Worm (Caenorhabditis elegans): ENCODE results near the gene cutl-11.

Gene cutl-11

DNA sequence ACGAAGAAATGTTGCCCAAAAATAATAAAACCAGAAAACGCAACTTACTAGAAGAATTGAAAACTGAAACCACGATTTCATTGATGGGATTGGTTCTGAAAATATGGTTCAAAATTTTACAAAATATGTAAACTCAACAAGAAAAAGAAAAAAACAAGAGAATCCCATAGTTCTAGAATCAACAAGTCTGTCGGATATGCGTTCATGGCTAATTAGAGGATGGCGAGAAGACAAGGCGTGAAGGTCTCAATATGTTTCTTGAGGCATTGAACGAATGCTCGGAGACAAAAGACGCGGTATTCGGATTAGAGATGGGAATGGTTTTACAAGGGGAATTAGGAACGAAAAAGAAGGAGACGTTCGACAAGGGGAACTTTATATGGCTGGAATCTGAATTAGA lies at the start of gene cutl-11:
Gene cutl-11 (minus strand): TSS at position 101 of the 400 bp plus-strand sequence.
- TF ChIP-seq klf-2 (GFP tag; conservative IDR thresholded peaks at IDR 0.05) (no peak), cog-1 (tag; optimal IDR thresholded peaks at IDR 0.05) (no peak), ztf-23 (GFP tag; IDR thresholded peaks at IDR 0.05) (no peak), flt-1 (GFP tag; IDR thresholded peaks at IDR 0.05) (no peak), tab-1 (GFP tag; IDR thresholded peaks at IDR 0.05) (no peak), ztf-29 (GFP tag; IDR thresholded peaks at IDR 0.05) (no peak)

ce11 chrX:11700263-11700662 lies 49.6 kb upstream of the cutl-11 start, which contains the start of gene C44C10.15:
Gene C44C10.15, minus strand, starts transcription at chrX:11700363.
- TF ChIP-seq cog-1 (tag; optimal IDR thresholded peaks at IDR 0.05) (no peak), ztf-23 (GFP tag; IDR thresholded peaks at IDR 0.05) (no peak), tab-1 (GFP tag; IDR thresholded peaks at IDR 0.05) (no peak), med-1 (GFP tag; optimal IDR thresholded peaks at IDR 0.05; ENCODE audit: insufficient read depth) (no peak), klf-2 (GFP tag; conservative IDR thresholded peaks at IDR 0.05) (no peak), T22C8.4 (GFP tag; IDR thresholded peaks at IDR 0.05) (no peak), ref-1 (GFP tag; conservative IDR thresholded peaks at IDR 0.05) (no peak), flt-1 (GFP tag; IDR thresholded peaks at IDR 0.05) (no peak), ztf-29 (GFP tag; IDR thresholded peaks at IDR 0.05) (no peak)

ce11 chrX:11696696-11697095 lies 46.0 kb upstream of the cutl-11 start, which contains the start of gene C44C10.12:
Gene C44C10.12, plus strand, starts transcription at chrX:11696996.
- TF ChIP-seq T22C8.4 (GFP tag; IDR thresholded peaks at IDR 0.05) (no peak), tab-1 (GFP tag; IDR thresholded peaks at IDR 0.05) (no peak), ref-1 (GFP tag; conservative IDR thresholded peaks at IDR 0.05) (no peak), klf-2 (GFP tag; conservative IDR thresholded peaks at IDR 0.05) (no peak), flt-1 (GFP tag; IDR thresholded peaks at IDR 0.05) (no peak), ztf-23 (GFP tag; IDR thresholded peaks at IDR 0.05) (no peak), ztf-29 (GFP tag; IDR thresholded peaks at IDR 0.05) (no peak), med-1 (GFP tag; optimal IDR thresholded peaks at IDR 0.05; ENCODE audit: insufficient read depth) (no peak), cog-1 (tag; optimal IDR thresholded peaks at IDR 0.05) (no peak)

DNA sequence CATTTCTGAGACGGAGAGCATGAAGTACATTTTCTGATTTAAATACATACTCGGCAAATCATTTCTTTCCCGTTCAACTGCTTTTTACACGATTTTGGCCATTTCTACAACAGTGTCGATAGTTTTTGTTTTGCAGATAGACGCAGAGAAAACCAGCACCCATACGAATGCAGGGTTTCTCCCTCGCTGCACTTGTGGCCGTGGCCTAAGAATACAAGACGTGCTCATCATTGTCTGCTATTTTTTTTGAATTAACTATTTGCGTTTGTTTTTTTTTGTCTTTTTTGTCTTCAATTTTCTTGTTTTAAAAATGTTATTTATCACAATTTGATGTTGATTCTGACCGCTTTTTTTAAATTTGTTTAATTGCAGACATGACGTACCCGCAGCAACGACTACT lies 42.4 kb upstream of the cutl-11 start, which contains the start of gene smcl-1:
Gene smcl-1 (plus strand): TSS at position 373 of the 400 bp plus-strand sequence.
- TF ChIP-seq cog-1 (tag; optimal IDR thresholded peaks at IDR 0.05) (peak; percentile 16), ztf-29 (GFP tag; IDR thresholded peaks at IDR 0.05) (no peak)

DNA sequence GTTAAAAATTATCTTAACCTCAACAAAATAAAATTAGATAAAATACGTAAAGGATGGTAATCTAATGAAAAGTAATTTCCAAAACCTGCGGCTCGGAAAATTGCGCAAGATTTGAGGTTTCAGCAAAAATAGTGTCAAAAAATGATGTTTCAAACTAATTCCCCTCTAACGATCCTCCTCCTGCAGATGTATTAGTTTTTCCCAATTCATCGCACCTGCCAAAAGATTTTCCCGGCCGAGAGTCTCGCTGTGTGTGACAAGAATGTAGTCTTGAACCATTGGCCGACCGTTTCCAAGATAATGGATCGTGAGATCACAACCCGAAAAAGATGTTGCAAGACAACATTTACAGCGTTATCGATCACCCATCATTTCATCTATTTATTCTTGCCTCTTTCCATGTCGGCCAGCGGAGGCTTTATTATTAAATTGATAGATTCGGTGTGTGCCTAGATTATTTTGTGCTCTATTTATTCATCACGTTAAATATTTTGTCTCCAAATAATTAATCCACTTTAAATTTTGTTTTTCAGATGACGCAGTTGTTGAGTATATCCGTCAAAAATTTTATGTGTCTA lies 39.5 kb upstream of the cutl-11 start, which contains the start of the genes C44C10.10 and C44C10.5:
Gene C44C10.10 (plus strand): TSS at position 301 of the 578 bp plus-strand sequence.
Gene C44C10.5 (plus strand): TSS at position 528 of the 578 bp plus-strand sequence.
- TF ChIP-seq tab-1 (GFP tag; IDR thresholded peaks at IDR 0.05) (no peak), cog-1 (tag; optimal IDR thresholded peaks at IDR 0.05) (no peak), klf-2 (GFP tag; conservative IDR thresholded peaks at IDR 0.05) (no peak), ref-1 (GFP tag; conservative IDR thresholded peaks at IDR 0.05) (no peak), ztf-29 (GFP tag; IDR thresholded peaks at IDR 0.05) (no peak), ztf-23 (GFP tag; IDR thresholded peaks at IDR 0.05) (no peak), med-1 (GFP tag; optimal IDR thresholded peaks at IDR 0.05; ENCODE audit: insufficient read depth) (no peak), T22C8.4 (GFP tag; IDR thresholded peaks at IDR 0.05) (no peak), flt-1 (GFP tag; IDR thresholded peaks at IDR 0.05) (no peak)

DNA sequence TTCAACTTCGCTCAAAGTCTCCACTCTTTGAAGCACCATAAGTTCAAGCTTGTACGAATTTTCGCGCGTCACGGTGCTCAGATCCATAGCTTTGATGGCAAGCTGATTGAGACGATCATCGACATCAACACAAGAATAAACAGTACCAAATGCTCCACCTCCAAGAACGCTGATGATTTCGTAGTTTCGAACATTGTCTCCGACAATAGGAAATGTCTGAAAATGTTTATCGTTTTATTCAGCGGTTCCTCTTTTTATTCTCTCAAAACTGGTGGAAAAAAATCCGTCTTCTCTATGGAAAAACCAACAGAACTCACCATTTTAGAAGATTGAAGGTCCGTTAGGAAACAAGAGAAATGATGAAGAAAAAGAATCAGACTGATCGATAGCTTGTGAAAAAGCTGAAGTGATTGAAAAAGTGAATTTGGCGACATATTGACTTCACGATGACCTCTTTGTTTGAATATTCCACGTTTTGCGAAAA lies 37.2 kb upstream of the cutl-11 start, which contains the start of gene C44C10.7:
Gene C44C10.7 (minus strand): TSS at position 434 of the 484 bp plus-strand sequence.
- TF ChIP-seq cog-1 (tag; optimal IDR thresholded peaks at IDR 0.05) (no peak), T22C8.4 (GFP tag; IDR thresholded peaks at IDR 0.05) (no peak), flt-1 (GFP tag; IDR thresholded peaks at IDR 0.05) (no peak), tab-1 (GFP tag; IDR thresholded peaks at IDR 0.05) (no peak), med-1 (GFP tag; optimal IDR thresholded peaks at IDR 0.05; ENCODE audit: insufficient read depth) (no peak), ztf-29 (GFP tag; IDR thresholded peaks at IDR 0.05) (no peak), ref-1 (GFP tag; conservative IDR thresholded peaks at IDR 0.05) (no peak), klf-2 (GFP tag; conservative IDR thresholded peaks at IDR 0.05) (no peak), ztf-23 (GFP tag; IDR thresholded peaks at IDR 0.05) (no peak)

- TF ChIP-seq ref-1 (GFP tag; conservative IDR thresholded peaks at IDR 0.05), result no peak
- no peak for TF ChIP-seq T22C8.4 (GFP tag; IDR thresholded peaks at IDR 0.05)
- no peak for TF ChIP-seq flt-1 (GFP tag; IDR thresholded peaks at IDR 0.05)
- TF ChIP-seq cog-1 (tag; optimal IDR thresholded peaks at IDR 0.05), result no peak
- no peak for TF ChIP-seq ztf-29 (GFP tag; IDR thresholded peaks at IDR 0.05)
- TF ChIP-seq klf-2 (GFP tag; conservative IDR thresholded peaks at IDR 0.05), result no peak
- no peak for TF ChIP-seq med-1 (GFP tag; optimal IDR thresholded peaks at IDR 0.05; ENCODE audit: insufficient read depth)
- TF ChIP-seq ztf-23 (GFP tag; IDR thresholded peaks at IDR 0.05), result no peak
- no peak for TF ChIP-seq tab-1 (GFP tag; IDR thresholded peaks at IDR 0.05)
Observed at ce11 chrX:11684261-11684660, 33.6 kb upstream of the cutl-11 start, which contains the start of gene hnd-1. Gene hnd-1, plus strand, starts transcription at chrX:11684561.

ce11 chrX:11680851-11681250 lies 30.2 kb upstream of the cutl-11 start, which contains the start of gene T04F8.7:
Gene T04F8.7, minus strand, starts transcription at chrX:11680980.
- TF ChIP-seq tab-1 (GFP tag; IDR thresholded peaks at IDR 0.05) (no peak), med-1 (GFP tag; optimal IDR thresholded peaks at IDR 0.05; ENCODE audit: insufficient read depth) (no peak), cog-1 (tag; optimal IDR thresholded peaks at IDR 0.05) (no peak), T22C8.4 (GFP tag; IDR thresholded peaks at IDR 0.05) (no peak), klf-2 (GFP tag; conservative IDR thresholded peaks at IDR 0.05) (no peak), ztf-23 (GFP tag; IDR thresholded peaks at IDR 0.05) (no peak), flt-1 (GFP tag; IDR thresholded peaks at IDR 0.05) (no peak), ztf-29 (GFP tag; IDR thresholded peaks at IDR 0.05) (no peak), ref-1 (GFP tag; conservative IDR thresholded peaks at IDR 0.05) (no peak)

DNA sequence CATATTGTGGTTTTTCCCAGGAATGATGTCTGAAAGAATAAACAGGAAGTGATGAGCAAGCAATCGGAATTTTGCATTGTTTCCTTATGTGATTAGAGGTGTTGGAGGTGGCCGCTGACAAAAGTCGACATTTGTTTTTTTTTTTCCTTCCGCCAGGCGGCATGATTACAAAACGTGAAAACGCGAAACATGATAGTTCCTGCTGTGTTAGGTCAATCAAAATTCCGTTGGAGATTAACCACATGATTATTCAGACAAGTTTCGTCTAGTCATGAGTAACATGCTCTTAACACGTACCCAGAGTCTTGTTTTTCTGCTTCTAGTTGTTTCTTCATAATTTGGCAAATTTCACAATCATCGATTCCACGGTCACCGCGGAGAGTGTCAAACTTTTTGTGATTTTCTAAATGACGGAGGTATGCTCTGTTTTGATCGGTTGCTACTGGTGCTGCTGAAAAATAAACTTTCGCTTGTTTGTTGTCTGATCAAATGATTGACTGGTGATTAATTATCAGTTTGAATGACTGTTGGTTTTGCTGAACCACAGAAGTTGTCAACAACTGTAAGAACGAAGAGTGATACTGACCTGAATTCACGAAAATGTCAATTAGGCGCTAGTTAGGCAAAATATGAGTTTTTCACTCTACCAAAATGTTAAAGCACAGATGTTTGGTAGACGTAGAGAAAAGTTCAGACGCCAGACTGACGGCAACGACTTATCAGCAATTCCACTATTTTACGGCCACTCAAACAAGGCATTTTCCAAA lies 28.7 kb upstream of the cutl-11 start:
- TF ChIP-seq T22C8.4 (GFP tag; IDR thresholded peaks at IDR 0.05) (no peak), ref-1 (GFP tag; conservative IDR thresholded peaks at IDR 0.05) (no peak), klf-2 (GFP tag; conservative IDR thresholded peaks at IDR 0.05) (no peak), tab-1 (GFP tag; IDR thresholded peaks at IDR 0.05) (no peak), ztf-23 (GFP tag; IDR thresholded peaks at IDR 0.05) (no peak), med-1 (GFP tag; optimal IDR thresholded peaks at IDR 0.05; ENCODE audit: insufficient read depth) (no peak)
